Fruit fly (Drosophila melanogaster) whole organism, pupa: ENCODE measurements around the gene Eip78C.

ENCODE experiments used
- CG10348 ChIP-seq: fragments of 200-800 bp; sonication (Bioruptor generic); IDR thresholded peaks from 2 replicates; pipeline ENCODE4 v1.3.6; 2022; ENCODE audit warnings: missing biosample characterization, missing genetic modification characterization
- CG12605 ChIP-seq: fragments of 200-800 bp; sonication (Bioruptor generic); IDR thresholded peaks from 2 replicates; pipeline ENCODE4 v1.3.6; 2022; ENCODE audit warnings: missing biosample characterization, missing genetic modification characterization
- CG32121 ChIP-seq: fragments of 200-800 bp; sonication (Bioruptor generic); IDR thresholded peaks from 2 replicates; pipeline ENCODE4 v1.3.6; 2022; ENCODE audit warnings: missing biosample characterization, missing genetic modification characterization
- CG8301 ChIP-seq: fragments of 200-800 bp; sonication (Bioruptor generic); optimal IDR thresholded peaks from 2 replicates; lab custom pipeline; 2018; ENCODE audit warnings: missing biosample characterization, mild to moderate bottlenecking, missing genetic modification characterization
- EcR ChIP-seq: fragments of 200-800 bp; sonication (Bioruptor generic); optimal IDR thresholded peaks from 3 replicates; lab custom pipeline; 2019; ENCODE audit warnings: missing biosample characterization, missing genetic modification characterization, mild to moderate bottlenecking, moderate library complexity, missing genetic modification reagents
- fd96Ca ChIP-seq: fragments of 200-800 bp; sonication (Bioruptor generic); IDR thresholded peaks from 3 replicates; pipeline ENCODE4 v1.3.6; 2022; ENCODE audit warnings: missing biosample characterization, missing genetic modification characterization
- gl ChIP-seq: fragments of 200-800 bp; sonication (Bioruptor generic); optimal IDR thresholded peaks from 2 replicates; lab custom pipeline; 2018; ENCODE audit warnings: missing biosample characterization, mild to moderate bottlenecking, missing genetic modification characterization
- rn ChIP-seq: fragments of 200-800 bp; sonication (Bioruptor generic); IDR thresholded peaks from 2 replicates; pipeline ENCODE4 v1.3.6; 2022; ENCODE audit warnings: missing biosample characterization, missing genetic modification characterization

DNA sequence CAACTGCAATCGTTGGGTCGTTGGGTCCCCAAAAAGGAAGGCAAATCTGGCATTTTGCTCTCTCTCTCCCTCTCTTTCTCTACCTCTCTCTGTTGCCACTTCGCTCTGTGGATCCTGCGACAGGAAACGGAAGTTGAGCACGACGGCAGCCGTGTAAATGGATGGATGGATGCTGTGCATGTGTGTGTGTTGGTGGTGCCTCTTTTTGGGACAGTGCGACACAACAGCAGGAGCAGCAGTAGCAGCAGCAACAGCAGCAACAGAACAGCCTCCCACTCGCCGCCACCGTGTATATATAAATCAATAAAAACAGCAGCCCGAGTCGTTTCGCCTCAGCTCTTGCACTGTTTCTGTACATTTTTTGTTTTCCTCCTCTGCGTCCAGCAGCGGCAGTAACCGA, 34.4 kb upstream of the Eip78C start:
- TF ChIP-seq CG8301 (tag; lab: Kevin White, UChicago) (no peak), CG12605 (no peak), CG10348 (GFP tag; lab: Robert Waterston, UW) (no peak), EcR (GFP tag; lab: Kevin White, UChicago) (no peak), CG32121 (GFP tag; lab: Robert Waterston, UW) (no peak), fd96Ca (GFP tag; lab: Robert Waterston, UW) (no peak), gl (tag; lab: Kevin White, UChicago) (no peak), rn (no peak)
